Fruit fly (Drosophila melanogaster) whole organism, embryonic: ENCODE results near the gene ScpX.
A peak's percentile ranks its signal among the peaks of the same experiment; 100 is the strongest.

Experiments used
- Aef1 ChIP-seq: fragments of 200-800 bp; sonication (Bioruptor generic); IDR thresholded peaks from 3 replicates; pipeline ENCODE4 v1.3.6; 2022; ENCODE audit warnings: missing biosample characterization, missing genetic modification characterization
- C15 ChIP-seq: fragments of 200-800 bp; sonication (Bioruptor generic); IDR thresholded peaks from 3 replicates; pipeline ENCODE4 v1.3.6; 2022; ENCODE audit warnings: missing biosample characterization, missing genetic modification characterization
- CG10366 ChIP-seq: fragments of 200-800 bp; sonication (Bioruptor generic); IDR thresholded peaks from 2 replicates; pipeline ENCODE4 v1.3.6; 2022; ENCODE audit warnings: missing biosample characterization, missing genetic modification characterization
- CG10431 ChIP-seq: fragments of 200-800 bp; sonication (Bioruptor generic); optimal IDR thresholded peaks from 3 replicates; lab custom pipeline; 2018; ENCODE audit warnings: missing biosample characterization, mild to moderate bottlenecking, missing genetic modification characterization
- CG12391 ChIP-seq: fragments of 200-800 bp; sonication (Bioruptor generic); optimal IDR thresholded peaks from 3 replicates; lab custom pipeline; 2018; ENCODE audit warnings: missing biosample characterization, mild to moderate bottlenecking, missing genetic modification characterization, moderate library complexity
- CG13894 ChIP-seq: fragments of 200-800 bp; sonication (Bioruptor generic); optimal IDR thresholded peaks from 3 replicates; lab custom pipeline; 2018; ENCODE audit warnings: missing biosample characterization, mild to moderate bottlenecking, missing genetic modification characterization, moderate library complexity
- CG17912 ChIP-seq: fragments of 200-800 bp; sonication (Bioruptor generic); optimal IDR thresholded peaks from 2 replicates; lab custom pipeline; 2018; ENCODE audit warnings: missing biosample characterization, mild to moderate bottlenecking, missing genetic modification characterization
- CG1832 ChIP-seq: fragments of 200-800 bp; sonication (Bioruptor generic); optimal IDR thresholded peaks from 2 replicates; lab custom pipeline; 2017; ENCODE audit warnings: missing biosample characterization, mild to moderate bottlenecking, missing genetic modification characterization, inconsistent platforms
- CG18599 ChIP-seq: fragments of 200-800 bp; sonication (Bioruptor generic); optimal IDR thresholded peaks from 3 replicates; lab custom pipeline; 2017; ENCODE audit warnings: missing biosample characterization, missing genetic modification characterization, mild to moderate bottlenecking, moderate library complexity, missing genetic modification reagents
- CG2116 ChIP-seq: fragments of 200-800 bp; sonication (Bioruptor generic); optimal IDR thresholded peaks from 3 replicates; lab custom pipeline; 2018; ENCODE audit warnings: missing biosample characterization, mild to moderate bottlenecking, missing genetic modification characterization
- CG31224 ChIP-seq: fragments of 200-800 bp; sonication (Bioruptor generic); IDR thresholded peaks from 2 replicates; pipeline ENCODE4 v1.3.6; 2022; ENCODE audit warnings: missing biosample characterization, missing genetic modification characterization
- CG3163 ChIP-seq: fragments of 200-800 bp; sonication (Bioruptor generic); optimal IDR thresholded peaks from 3 replicates; lab custom pipeline; 2016; ENCODE audit warnings: missing biosample characterization, missing genetic modification characterization
- CG3281 ChIP-seq: fragments of 200-800 bp; sonication (Bioruptor generic); optimal IDR thresholded peaks from 3 replicates; lab custom pipeline; 2017; ENCODE audit warnings: missing biosample characterization, mild to moderate bottlenecking, missing genetic modification characterization
- CG3407 ChIP-seq: fragments of 200-800 bp; sonication (Bioruptor generic); optimal IDR thresholded peaks from 2 replicates; lab custom pipeline; 2018; ENCODE audit warnings: missing biosample characterization, mild to moderate bottlenecking, missing genetic modification characterization
- CG3995 ChIP-seq: fragments of 200-800 bp; sonication (Bioruptor generic); optimal IDR thresholded peaks from 3 replicates; lab custom pipeline; 2016; ENCODE audit warnings: missing biosample characterization, missing genetic modification characterization
- CG43689 ChIP-seq: fragments of 200-800 bp; sonication (Bioruptor generic); IDR thresholded peaks from 2 replicates; pipeline ENCODE4 v1.3.6; 2022; ENCODE audit warnings: missing biosample characterization, missing genetic modification characterization
- CG4707 ChIP-seq: fragments of 200-800 bp; sonication (Bioruptor generic); optimal IDR thresholded peaks from 2 replicates; lab custom pipeline; 2018; ENCODE audit warnings: missing biosample characterization, mild to moderate bottlenecking, missing genetic modification characterization, moderate library complexity
- CG6254 ChIP-seq: fragments of 200-800 bp; sonication (Bioruptor generic); optimal IDR thresholded peaks from 3 replicates; lab custom pipeline; 2017; ENCODE audit warnings: mild to moderate bottlenecking, missing biosample characterization, missing genetic modification reagents, missing genetic modification characterization
- CG6813 ChIP-seq: fragments of 200-800 bp; sonication (Bioruptor generic); optimal IDR thresholded peaks from 2 replicates; lab custom pipeline; 2017; ENCODE audit warnings: missing biosample characterization, missing genetic modification characterization, mild to moderate bottlenecking, moderate library complexity, missing genetic modification reagents
- CG7357 ChIP-seq: fragments of 200-800 bp; sonication (Bioruptor generic); IDR thresholded peaks from 3 replicates; pipeline ENCODE4 v1.3.6; 2022; ENCODE audit warnings: missing biosample characterization, missing genetic modification characterization
- Chrac-16 ChIP-seq: fragments of 200-800 bp; sonication (Bioruptor generic); optimal IDR thresholded peaks from 3 replicates; lab custom pipeline; 2016; ENCODE audit warnings: missing biosample characterization, missing genetic modification characterization
- Dfd ChIP-seq, 2 experiments: fragments of >200 bp; optimal IDR thresholded peaks; 2 replicates each; lab custom pipeline; 2017; ENCODE audit warnings: missing biosample characterization in 2 of 2, missing genetic modification characterization in 2 of 2
- Hmx ChIP-seq: fragments of 200-800 bp; sonication (Bioruptor generic); optimal IDR thresholded peaks from 2 replicates; lab custom pipeline; 2016; ENCODE audit warnings: missing biosample characterization, missing genetic modification characterization
- Mrtf ChIP-seq: fragments of 200-800 bp; sonication (Bioruptor generic); IDR thresholded peaks from 3 replicates; pipeline ENCODE4 v1.3.6; 2022; ENCODE audit warnings: missing biosample characterization, missing genetic modification characterization
- Myb ChIP-seq: fragments of 200-800 bp; sonication (Bioruptor generic); optimal IDR thresholded peaks from 2 replicates; lab custom pipeline; 2016; ENCODE audit warnings: missing biosample characterization, missing genetic modification characterization
- Pdp1 ChIP-seq, 2 experiments: fragments of 200-800 bp; sonication (Bioruptor generic); optimal IDR thresholded peaks; 3 replicates each; lab custom pipeline; 2016; ENCODE audit warnings: missing biosample characterization in 2 of 2, missing genetic modification characterization in 2 of 2, mild to moderate bottlenecking in 1 of 2, moderate library complexity in 1 of 2
- Ravus ChIP-seq: fragments of 200-800 bp; sonication (Bioruptor generic); IDR thresholded peaks from 2 replicates; pipeline ENCODE4 v1.3.6; 2022; ENCODE audit warnings: missing biosample characterization, missing genetic modification characterization
- Stat92E ChIP-seq, 3 experiments: fragments of >200 bp in 2 of 3; fragments of 200-800 bp in 1 of 3; sonication (Bioruptor generic) in 1 of 3; optimal IDR thresholded peaks; 2 replicates each; lab custom pipeline; 2017 to 2019; ENCODE audit warnings: missing biosample characterization in 3 of 3, missing genetic modification characterization in 3 of 3, mild to moderate bottlenecking in 1 of 3, moderate library complexity in 1 of 3
- Xbp1 ChIP-seq: fragments of 200-800 bp; sonication (Bioruptor generic); optimal IDR thresholded peaks from 3 replicates; lab custom pipeline; 2016; ENCODE audit warnings: missing biosample characterization, mild to moderate bottlenecking, missing genetic modification characterization
- YL-1 ChIP-seq: fragments of 200-800 bp; sonication (Bioruptor generic); optimal IDR thresholded peaks from 3 replicates; lab custom pipeline; 2017; ENCODE audit warnings: missing biosample characterization, mild to moderate bottlenecking, missing genetic modification characterization
- az2 ChIP-seq: fragments of 200-800 bp; sonication (Bioruptor generic); optimal IDR thresholded peaks from 3 replicates; lab custom pipeline; 2016; ENCODE audit warnings: missing biosample characterization, missing genetic modification characterization
- br ChIP-seq: fragments of >200 bp; optimal IDR thresholded peaks from 2 replicates; lab custom pipeline; 2017
- cg ChIP-seq: fragments of 200-800 bp; sonication (Bioruptor generic); optimal IDR thresholded peaks from 3 replicates; lab custom pipeline; 2019; ENCODE audit warnings: missing biosample characterization, mild to moderate bottlenecking, missing genetic modification characterization, moderate library complexity
- dan ChIP-seq: fragments of 200-800 bp; sonication (Bioruptor generic); IDR thresholded peaks from 2 replicates; pipeline ENCODE4 v1.3.6; 2022; ENCODE audit warnings: missing biosample characterization, missing genetic modification characterization
- dmrt99B ChIP-seq: fragments of 200-800 bp; sonication (Bioruptor generic); optimal IDR thresholded peaks from 2 replicates; lab custom pipeline; 2018; ENCODE audit warnings: missing biosample characterization, mild to moderate bottlenecking, missing genetic modification characterization, moderate library complexity
- en ChIP-seq: fragments of 200-800 bp; sonication (Bioruptor generic); optimal IDR thresholded peaks from 2 replicates; lab custom pipeline; 2016; ENCODE audit warnings: missing biosample characterization, missing genetic modification characterization
- fd102C ChIP-seq: fragments of 200-800 bp; sonication (Bioruptor generic); optimal IDR thresholded peaks from 2 replicates; lab custom pipeline; 2018; ENCODE audit warnings: missing biosample characterization, mild to moderate bottlenecking, missing genetic modification characterization, moderate library complexity
- fd96Cb ChIP-seq: fragments of 200-800 bp; sonication (Bioruptor generic); optimal IDR thresholded peaks from 2 replicates; lab custom pipeline; 2018; ENCODE audit warnings: missing biosample characterization, mild to moderate bottlenecking, missing genetic modification characterization, moderate library complexity
- gcm ChIP-seq: fragments of 200-800 bp; sonication (Bioruptor generic); optimal IDR thresholded peaks from 2 replicates; lab custom pipeline; 2019; ENCODE audit warnings: missing biosample characterization, mild to moderate bottlenecking, missing genetic modification characterization, moderate library complexity
- grau ChIP-seq: fragments of 200-800 bp; optimal IDR thresholded peaks from 3 replicates; lab custom pipeline; 2019; ENCODE audit warnings: missing biosample characterization, mild to moderate bottlenecking, missing genetic modification characterization, moderate library complexity
- ind ChIP-seq: fragments of 200-800 bp; sonication (Bioruptor generic); optimal IDR thresholded peaks from 3 replicates; lab custom pipeline; 2016; ENCODE audit warnings: missing biosample characterization, missing genetic modification characterization
- pita ChIP-seq: fragments of 200-800 bp; sonication (Bioruptor generic); optimal IDR thresholded peaks from 2 replicates; lab custom pipeline; 2017; ENCODE audit warnings: missing biosample characterization, mild to moderate bottlenecking, missing genetic modification characterization
- prd ChIP-seq, 3 experiments: fragments of >200 bp in 2 of 3; fragments of 200-800 bp in 1 of 3; sonication (Bioruptor generic) in 1 of 3; optimal IDR thresholded peaks in 2 of 3; IDR thresholded peaks in 1 of 3; 2 replicates in 2 of 3; 3 replicates in 1 of 3; pipeline versions ENCODE4 v1.3.6 to Lab custom; 2017 to 2022; ENCODE audit warnings: missing biosample characterization in 1 of 3, missing genetic modification characterization in 1 of 3
- pros ChIP-seq: fragments of 200-800 bp; sonication (Bioruptor generic); optimal IDR thresholded peaks from 3 replicates; lab custom pipeline; 2019; ENCODE audit warnings: missing biosample characterization, mild to moderate bottlenecking, missing genetic modification characterization, moderate library complexity
- sima ChIP-seq: fragments of 200-800 bp; sonication (Bioruptor generic); optimal IDR thresholded peaks from 2 replicates; lab custom pipeline; 2016; ENCODE audit warnings: missing biosample characterization, missing genetic modification characterization
- so ChIP-seq: fragments of 200-800 bp; sonication (Bioruptor generic); IDR thresholded peaks from 3 replicates; pipeline ENCODE4 v1.3.6; 2022; ENCODE audit warnings: missing biosample characterization, missing genetic modification characterization
- trem ChIP-seq: fragments of 200-800 bp; optimal IDR thresholded peaks from 3 replicates; lab custom pipeline; 2019; ENCODE audit warnings: missing biosample characterization, mild to moderate bottlenecking, missing genetic modification characterization, moderate library complexity
- vfl ChIP-seq: fragments of 200-800 bp; sonication (Bioruptor generic); optimal IDR thresholded peaks from 2 replicates; lab custom pipeline; 2016; ENCODE audit warnings: missing biosample characterization, missing genetic modification characterization
- wdn ChIP-seq: fragments of 200-800 bp; sonication (Bioruptor generic); IDR thresholded peaks from 2 replicates; pipeline ENCODE4 v1.3.6; 2022; ENCODE audit warnings: missing biosample characterization, missing genetic modification characterization
- wor ChIP-seq: fragments of 200-800 bp; sonication (Bioruptor generic); IDR thresholded peaks from 2 replicates; pipeline ENCODE4 v1.3.6; 2022; ENCODE audit warnings: missing biosample characterization, missing genetic modification characterization

The ScpX gene

DNA sequence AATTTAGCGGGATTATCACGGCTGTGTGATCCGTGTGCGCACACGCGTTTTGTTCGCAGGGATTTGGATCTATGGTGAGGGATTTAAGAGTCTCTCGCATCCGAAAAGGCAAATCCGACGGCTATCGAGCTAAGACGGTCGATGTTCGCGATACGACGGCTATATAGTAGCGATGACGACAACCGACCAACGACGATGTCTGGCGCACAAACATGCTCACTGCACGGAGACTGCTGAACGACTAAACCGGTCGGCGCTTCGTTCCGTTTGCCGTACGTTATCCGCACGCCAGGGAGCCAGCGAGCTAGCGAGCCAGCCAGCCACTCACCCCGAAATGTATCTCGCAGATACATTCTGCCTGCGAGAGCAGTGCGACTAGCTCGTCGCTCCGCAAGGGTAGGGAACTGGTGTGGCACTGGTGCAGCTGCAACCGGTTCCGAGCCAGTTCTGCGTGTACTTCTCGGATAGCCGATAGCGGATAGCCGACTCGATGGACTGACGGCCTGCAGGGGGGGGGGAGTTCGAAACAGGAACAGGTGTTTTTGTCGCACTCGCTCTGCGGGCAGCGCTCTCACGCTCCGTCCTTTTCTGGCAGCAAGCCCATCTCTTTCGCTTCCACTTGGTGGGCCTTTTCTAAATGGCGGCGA, 50.1 kb downstream of the ScpX start, which contains the start of gene tup (continued):
- TF ChIP-seq Xbp1 (GFP tag; lab: Kevin White, UChicago) = no peak
- TF ChIP-seq gcm (GFP tag; lab: Kevin White, UChicago) = peak; percentile 77
- no peak for TF ChIP-seq Dfd (GFP tag; optimal IDR thresholded peaks at IDR 0.05; lab: Kevin White, UChicago)
- peak; percentile 55 for TF ChIP-seq cg (GFP tag; lab: Kevin White, UChicago)
- no peak for TF ChIP-seq CG31224 (GFP tag; lab: Robert Waterston, UW)
- no peak for TF ChIP-seq en (GFP tag; lab: Kevin White, UChicago)
- TF ChIP-seq C15 (GFP tag; lab: Robert Waterston, UW) = no peak
- TF ChIP-seq CG3995 (GFP tag; lab: Kevin White, UChicago) = no peak
- no peak for TF ChIP-seq CG2116 (GFP tag; lab: Kevin White, UChicago)
- TF ChIP-seq wdn (GFP tag; lab: Robert Waterston, UW) = no peak
- TF ChIP-seq Chrac-16 (GFP tag; lab: Kevin White, UChicago) = no peak
- no peak for TF ChIP-seq CG10431 (GFP tag; lab: Kevin White, UChicago)
- TF ChIP-seq CG13894 (tag; lab: Kevin White, UChicago) = peak; percentile 31
- TF ChIP-seq Pdp1 (GFP tag; optimal IDR thresholded peaks at IDR 0.05; lab: Kevin White, UChicago) = peak in 1 of 2 experiments; percentile 24
- no peak for TF ChIP-seq fd102C (GFP tag; lab: Kevin White, UChicago)
- TF ChIP-seq Stat92E (GFP tag; optimal IDR thresholded peaks at IDR 0.05; lab: Kevin White, UChicago) = peak in 1 of 3 experiments; percentile 61
- peak; percentile 99 for TF ChIP-seq CG1832 (GFP tag; lab: Kevin White, UChicago)
- peak; percentile 12 for TF ChIP-seq CG6254 (GFP tag; lab: Kevin White, UChicago)
- TF ChIP-seq trem = no peak
- no peak for TF ChIP-seq br
- TF ChIP-seq CG10366 (GFP tag; lab: Robert Waterston, UW) = no peak
- TF ChIP-seq Ravus (GFP tag; lab: Robert Waterston, UW) = no peak
- no peak for TF ChIP-seq prd (optimal IDR thresholded peaks at IDR 0.05; lab: Kevin White, UChicago)
- no peak; the same call in 2 of the 3 replicates for TF ChIP-seq prd (GFP tag; IDR thresholded peaks at IDR 0.05; lab: Robert Waterston, UW)
- TF ChIP-seq dmrt99B (tag; lab: Kevin White, UChicago) = no peak
- TF ChIP-seq CG3407 (GFP tag; lab: Kevin White, UChicago) = no peak
- no peak for TF ChIP-seq CG18599
- TF ChIP-seq grau (tag; lab: Kevin White, UChicago) = peak; percentile 1
- TF ChIP-seq ind (GFP tag; lab: Kevin White, UChicago) = no peak
- TF ChIP-seq fd96Cb = no peak
- TF ChIP-seq Aef1 (GFP tag; lab: Robert Waterston, UW) = no peak
- no peak for TF ChIP-seq dan (GFP tag; lab: Robert Waterston, UW)
- TF ChIP-seq CG17912 (GFP tag; lab: Kevin White, UChicago) = no peak
- TF ChIP-seq wor (GFP tag; lab: Robert Waterston, UW) = 0 out of 2 replicates have a peak, but pooled peaks have one; percentile 22
- TF ChIP-seq Myb (GFP tag; lab: Kevin White, UChicago) = no peak
- TF ChIP-seq sima (GFP tag; lab: Kevin White, UChicago) = no peak
- TF ChIP-seq vfl (GFP tag; lab: Kevin White, UChicago) = no peak
- no peak for TF ChIP-seq CG12391 (tag; lab: Kevin White, UChicago)
- TF ChIP-seq CG3163 (GFP tag; lab: Kevin White, UChicago) = no peak
- peak; percentile 76; the same call in 1 of the 3 replicates for TF ChIP-seq so (GFP tag; lab: Robert Waterston, UW)
- peak; percentile 47 for TF ChIP-seq pros (GFP tag; lab: Kevin White, UChicago)
- no peak for TF ChIP-seq pita (GFP tag; lab: Kevin White, UChicago)
- TF ChIP-seq YL-1 (GFP tag; lab: Kevin White, UChicago) = no peak
- TF ChIP-seq Hmx = no peak
- TF ChIP-seq CG4707 = no peak
- no peak for TF ChIP-seq CG7357 (GFP tag; lab: Robert Waterston, UW)
- no peak for TF ChIP-seq CG43689 (GFP tag; lab: Robert Waterston, UW)
- TF ChIP-seq az2 (GFP tag; lab: Kevin White, UChicago) = no peak
- TF ChIP-seq Mrtf (GFP tag; lab: Robert Waterston, UW) = no peak
- no peak for TF ChIP-seq CG3281 (GFP tag; lab: Kevin White, UChicago)
- no peak for TF ChIP-seq CG6813 (GFP tag; lab: Kevin White, UChicago)
